Fruit fly (Drosophila melanogaster): ENCODE results near the gene loqs.
A peak's percentile ranks its signal among the peaks of the same experiment; 100 is the strongest.

loqs gene

DNA sequence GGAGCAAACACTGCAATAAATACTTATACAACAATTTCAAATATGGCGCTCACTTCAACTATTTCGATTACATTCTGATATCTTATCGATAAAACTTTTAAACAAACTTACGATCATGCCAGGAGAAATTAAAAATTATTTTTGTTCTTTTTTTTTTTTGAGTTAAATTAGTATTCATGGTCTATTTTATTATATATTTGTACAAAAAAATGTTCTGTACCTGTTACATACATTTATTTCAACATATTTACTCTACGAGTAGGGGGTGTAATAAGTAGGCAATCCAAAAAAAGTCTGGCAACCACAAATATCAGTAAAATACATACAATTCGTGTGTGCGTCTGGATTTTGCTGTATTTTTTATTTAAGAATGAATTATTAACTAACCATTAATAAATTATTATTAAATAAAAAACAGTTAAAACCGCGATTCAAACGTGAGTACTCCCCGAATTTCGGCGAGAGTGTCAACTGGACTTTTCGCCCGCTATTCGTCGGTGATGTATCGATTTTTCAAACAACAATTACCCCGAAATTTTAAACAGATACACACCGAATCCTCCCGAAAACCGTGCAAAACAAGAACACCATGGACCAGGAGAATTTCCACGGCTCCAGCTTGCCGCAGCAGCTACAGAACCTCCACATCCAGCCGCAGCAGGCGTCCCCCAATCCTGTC lies at the start of gene loqs:
Gene loqs, plus strand, starts transcription at position 302 of the 679 bp plus-strand sequence.
- TF ChIP-seq CG14711 (tag; optimal IDR thresholded peaks at IDR 0.05) (peak; percentile 56), tj (GFP tag; optimal IDR thresholded peaks at IDR 0.05) (no peak), CG1620 (GFP tag; optimal IDR thresholded peaks at IDR 0.05) (peak; percentile 60), CG7101 (tag; optimal IDR thresholded peaks at IDR 0.05) (peak; percentile 49), kay (GFP tag; ENCODE audit: borderline replicate concordance) (no peak), CG11617 (GFP tag; optimal IDR thresholded peaks at IDR 0.05) (no peak), bab1 (GFP tag; optimal IDR thresholded peaks at IDR 0.05) (peak; percentile 64), Hr96 (GFP tag; optimal IDR thresholded peaks at IDR 0.05) (no peak)

DNA sequence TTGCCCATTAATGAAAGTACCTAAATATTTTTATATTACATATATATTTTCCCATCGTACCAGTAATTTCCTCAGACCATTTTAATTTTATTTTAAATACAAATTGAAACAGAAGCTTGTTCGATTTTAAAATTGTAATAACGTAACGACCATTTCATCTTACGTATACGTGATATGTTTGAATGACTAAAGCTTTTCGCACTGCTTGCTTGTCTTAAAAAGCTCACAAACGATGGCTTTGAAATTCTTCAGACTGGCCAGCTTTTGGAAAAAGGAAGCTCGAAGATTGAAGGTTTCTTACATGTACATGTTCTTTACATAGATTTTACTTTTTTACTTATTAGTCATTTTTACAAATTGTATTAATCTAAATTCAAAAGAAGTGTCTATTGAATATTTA lies 49.7 kb upstream of the loqs start:
- no peak for TF ChIP-seq cnc (optimal IDR thresholded peaks at IDR 0.05)
- no peak for TF ChIP-seq CG1620 (GFP tag; optimal IDR thresholded peaks at IDR 0.05)
- no peak for TF ChIP-seq CG14711 (tag; optimal IDR thresholded peaks at IDR 0.05)
- TF ChIP-seq CG7045 (GFP tag; optimal IDR thresholded peaks at IDR 0.05), result no peak
- no peak for TF ChIP-seq CG11617 (GFP tag; optimal IDR thresholded peaks at IDR 0.05)
- TF ChIP-seq kay (GFP tag; ENCODE audit: borderline replicate concordance), result no peak
- TF ChIP-seq CG12768 (GFP tag; optimal IDR thresholded peaks at IDR 0.05), result no peak
- no peak for TF ChIP-seq pad (GFP tag; optimal IDR thresholded peaks at IDR 0.05)
- TF ChIP-seq tj (GFP tag; optimal IDR thresholded peaks at IDR 0.05), result no peak
- no peak for TF ChIP-seq toe (GFP tag; optimal IDR thresholded peaks at IDR 0.05)
- TF ChIP-seq CG7101 (tag; optimal IDR thresholded peaks at IDR 0.05), result no peak
- TF ChIP-seq ovo (GFP tag; optimal IDR thresholded peaks at IDR 0.05), result no peak
- TF ChIP-seq CG5204 (GFP tag; optimal IDR thresholded peaks at IDR 0.05), result no peak
- TF ChIP-seq Mnt (GFP tag; optimal IDR thresholded peaks at IDR 0.05), result no peak

DNA sequence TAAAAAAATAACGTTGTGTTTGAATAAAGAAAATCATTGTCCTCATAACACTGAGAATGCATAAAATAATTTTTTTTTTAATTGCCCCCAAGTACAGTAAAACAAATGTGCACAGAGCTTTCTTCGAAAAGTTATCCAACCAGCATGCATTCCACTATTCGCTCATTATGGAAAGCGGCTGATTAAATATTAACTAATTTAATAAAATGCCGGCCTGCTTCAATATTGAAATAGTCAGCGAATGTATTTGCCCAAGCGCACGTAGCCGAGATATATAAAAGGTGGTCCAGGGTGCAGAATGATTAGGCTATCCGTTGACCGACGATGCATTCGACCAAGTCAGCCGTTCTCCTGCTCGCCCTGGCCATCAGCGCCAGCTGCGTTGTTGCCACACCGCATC lies 35.0 kb upstream of the loqs start, which contains the start of gene CG16826:
Gene CG16826, plus strand, starts transcription at position 301 of the 400 bp plus-strand sequence.
- TF ChIP-seq CG1620 (GFP tag; optimal IDR thresholded peaks at IDR 0.05) (no peak), kay (GFP tag; ENCODE audit: borderline replicate concordance) (peak; percentile 54), toe (GFP tag; optimal IDR thresholded peaks at IDR 0.05) (no peak), cnc (optimal IDR thresholded peaks at IDR 0.05) (no peak), Hr96 (GFP tag; optimal IDR thresholded peaks at IDR 0.05) (no peak), CG7101 (tag; optimal IDR thresholded peaks at IDR 0.05) (peak; percentile 18), bab1 (GFP tag; optimal IDR thresholded peaks at IDR 0.05) (no peak), cic (GFP tag; optimal IDR thresholded peaks at IDR 0.05) (no peak)

DNA sequence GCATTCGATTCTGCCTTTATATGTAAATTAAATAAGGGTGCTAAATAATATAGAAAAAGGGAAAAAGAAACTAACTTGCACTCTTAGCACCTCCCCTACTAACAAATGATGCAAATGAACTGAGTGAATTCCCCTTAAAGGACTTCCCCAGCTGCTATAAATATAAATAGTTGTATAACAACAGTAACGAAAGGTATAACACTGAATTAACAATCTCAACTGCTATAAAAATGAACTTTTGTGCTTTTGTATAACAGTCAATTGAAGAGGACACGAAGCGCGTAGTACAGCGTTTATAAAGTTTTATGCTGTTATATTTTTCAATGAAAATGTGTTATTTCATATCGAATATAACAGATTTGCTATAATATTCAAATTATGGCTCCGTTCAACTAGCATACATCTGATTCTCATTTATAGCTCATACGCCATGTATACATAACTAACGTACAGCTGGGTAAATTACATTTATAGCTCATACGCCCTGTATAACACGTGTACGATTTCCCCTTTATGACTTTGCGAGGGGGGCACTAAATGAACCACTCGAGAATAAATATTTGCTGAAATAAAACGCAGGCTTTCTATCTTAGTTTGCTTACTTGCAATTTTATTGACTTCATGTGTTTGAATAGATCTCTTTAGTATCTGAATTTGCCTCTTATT lies 33.1 kb upstream of the loqs start:
- no peak for TF ChIP-seq tj (GFP tag; optimal IDR thresholded peaks at IDR 0.05)
- TF ChIP-seq kay (GFP tag; ENCODE audit: borderline replicate concordance), result peak; percentile 38
- peak; percentile 94 for TF ChIP-seq pad (GFP tag; optimal IDR thresholded peaks at IDR 0.05)
- no peak for TF ChIP-seq CG11617 (GFP tag; optimal IDR thresholded peaks at IDR 0.05)
- peak; percentile 15 for TF ChIP-seq CG7101 (tag; optimal IDR thresholded peaks at IDR 0.05)

DNA sequence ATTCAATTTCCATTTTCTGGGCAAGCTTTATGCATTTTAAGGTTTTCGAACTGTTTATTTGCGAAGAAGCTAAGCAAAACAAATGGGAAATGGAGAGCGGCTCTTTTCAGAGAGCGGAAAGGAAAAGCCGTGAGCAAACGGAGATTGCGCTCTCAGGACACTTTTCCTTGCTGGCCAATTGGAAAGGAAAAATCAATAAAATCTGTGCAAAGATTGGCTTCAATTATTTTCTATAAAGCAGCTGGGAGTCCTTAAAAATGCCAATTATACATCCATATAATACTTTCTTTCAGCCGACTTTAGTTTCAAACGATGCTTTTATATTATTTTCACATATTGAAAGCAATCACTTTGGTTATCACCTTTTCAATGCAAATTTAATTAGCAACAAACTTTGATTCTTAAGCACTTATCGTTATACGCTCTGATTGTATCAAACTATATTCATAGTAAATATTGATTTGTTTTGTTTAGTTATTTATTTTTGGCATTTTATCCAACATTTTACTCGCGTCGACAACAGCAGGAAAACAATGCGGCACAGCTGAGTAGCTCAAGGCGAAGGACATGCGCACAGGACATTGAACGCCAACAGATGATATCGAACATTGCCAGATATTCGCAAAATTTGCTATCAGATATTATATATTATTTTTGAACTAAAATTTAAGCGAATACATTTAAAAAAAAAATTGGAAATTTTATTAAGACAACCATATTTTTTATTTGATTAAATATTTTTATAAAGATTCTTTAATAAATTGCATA lies 27.7 kb upstream of the loqs start, which contains the start of gene CG9395:
Gene CG9395, minus strand, starts transcription at position 494 of the 768 bp plus-strand sequence.
- TF ChIP-seq Clk (GFP tag; optimal IDR thresholded peaks at IDR 0.05) (no peak), cic (GFP tag; optimal IDR thresholded peaks at IDR 0.05) (no peak), Crg-1 (GFP tag; optimal IDR thresholded peaks at IDR 0.05) (no peak), toe (GFP tag; optimal IDR thresholded peaks at IDR 0.05) (no peak), Hr96 (GFP tag; optimal IDR thresholded peaks at IDR 0.05) (no peak), pad (GFP tag; optimal IDR thresholded peaks at IDR 0.05) (no peak), CG7045 (GFP tag; optimal IDR thresholded peaks at IDR 0.05) (no peak), kay (GFP tag; ENCODE audit: borderline replicate concordance) (no peak), CG1620 (GFP tag; optimal IDR thresholded peaks at IDR 0.05) (no peak), ovo (GFP tag; optimal IDR thresholded peaks at IDR 0.05) (no peak), tj (GFP tag; optimal IDR thresholded peaks at IDR 0.05) (no peak), CG33017 (tag; optimal IDR thresholded peaks at IDR 0.05) (no peak)

DNA sequence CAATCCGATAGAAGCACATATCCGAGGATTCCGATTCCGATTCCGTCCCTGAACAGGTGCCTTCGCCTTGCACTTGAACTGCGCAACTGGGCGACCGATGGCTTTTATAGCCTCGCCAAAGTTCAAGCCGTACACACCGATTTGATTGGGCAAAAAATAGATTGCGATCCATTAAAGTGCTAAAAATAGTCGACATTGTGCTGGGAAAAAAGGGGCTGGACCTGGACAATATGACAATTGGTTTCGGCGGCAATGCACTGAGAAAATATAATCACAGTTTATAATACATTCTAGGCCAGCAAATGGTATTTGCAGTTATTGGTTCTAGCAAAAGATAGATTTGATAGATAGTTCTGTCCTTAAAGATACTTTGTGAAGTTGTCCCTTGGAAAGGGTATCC lies 21.0 kb upstream of the loqs start, which contains the start of gene CG9377:
Gene CG9377, minus strand, starts transcription at position 101 of the 400 bp plus-strand sequence.
- no peak for TF ChIP-seq cnc (optimal IDR thresholded peaks at IDR 0.05)

DNA sequence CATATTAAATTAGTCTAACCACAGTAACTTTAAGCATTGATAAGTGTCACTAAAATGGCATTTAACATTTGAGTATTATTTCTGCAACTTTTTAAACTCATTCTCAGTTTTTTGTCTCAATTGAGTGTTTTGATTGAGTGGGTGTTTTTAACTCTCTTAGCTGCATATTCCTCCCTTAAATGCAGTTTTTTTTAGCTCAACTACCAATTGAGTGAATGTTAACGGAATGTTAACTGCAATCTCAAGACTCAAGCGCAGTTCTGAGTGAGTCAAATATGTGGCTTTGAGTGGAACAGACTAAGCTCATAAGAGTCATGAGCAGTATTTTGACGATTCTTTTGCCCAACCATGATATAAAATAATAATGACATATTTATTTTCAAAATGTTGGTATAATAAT lies 19.5 kb upstream of the loqs start:
- TF ChIP-seq kay (GFP tag; ENCODE audit: borderline replicate concordance) (peak; percentile 52), Mnt (GFP tag; optimal IDR thresholded peaks at IDR 0.05) (no peak)
